Fruit fly (Drosophila melanogaster) whole organism, wandering third instar larva: Measurements from ENCODE around the gene ND-B14.5A.

Experiments used
- Abd-B ChIP-seq: fragments of >200 bp; optimal IDR thresholded peaks from 2 replicates; lab custom pipeline; 2017; ENCODE audit warnings: missing biosample characterization, missing genetic modification characterization
- CrebA ChIP-seq: fragments of 200-800 bp; sonication (Bioruptor generic); optimal IDR thresholded peaks from 2 replicates; lab custom pipeline; 2016; ENCODE audit warnings: missing biosample characterization, mild to moderate bottlenecking, missing genetic modification characterization, borderline replicate concordance
- HLH106 ChIP-seq: fragments of 200-800 bp; optimal IDR thresholded peaks from 3 replicates; lab custom pipeline; 2019; ENCODE audit warnings: missing biosample characterization, mild to moderate bottlenecking, missing genetic modification characterization, moderate library complexity
- Hnf4 ChIP-seq: fragments of 200-800 bp; sonication (Bioruptor generic); optimal IDR thresholded peaks from 2 replicates; lab custom pipeline; 2016; ENCODE audit warnings: missing biosample characterization, mild to moderate bottlenecking, missing genetic modification characterization
- Jra ChIP-seq: sonication (Bioruptor generic); optimal IDR thresholded peaks from 2 replicates; lab custom pipeline; 2016; ENCODE audit warnings: missing biosample characterization, missing genetic modification characterization
- Mio ChIP-seq: sonication (Bioruptor generic); optimal IDR thresholded peaks from 2 replicates; lab custom pipeline; 2016; ENCODE audit warnings: missing biosample characterization, missing genetic modification characterization
- OdsH ChIP-seq: fragments of 200-800 bp; sonication (Bioruptor generic); optimal IDR thresholded peaks from 2 replicates; lab custom pipeline; 2016; ENCODE audit warnings: missing biosample characterization, mild to moderate bottlenecking, missing genetic modification characterization
- Rel ChIP-seq, 2 experiments: fragments of 200-800 bp; sonication (Bioruptor generic) in 1 of 2; optimal IDR thresholded peaks; 2 replicates in 1 of 2; 3 replicates in 1 of 2; lab custom pipeline; 2016 to 2019; ENCODE audit warnings: mild to moderate bottlenecking in 2 of 2, missing biosample characterization in 2 of 2, missing genetic modification characterization in 2 of 2, moderate library complexity in 1 of 2
- Sp1 ChIP-seq: fragments of 200-800 bp; sonication (Bioruptor generic); optimal IDR thresholded peaks from 3 replicates; lab custom pipeline; 2019; ENCODE audit warnings: missing biosample characterization, mild to moderate bottlenecking, missing genetic modification characterization, moderate library complexity
- Vsx2 ChIP-seq: fragments of 200-300, 225-300 bp; sonication (Bioruptor generic); optimal IDR thresholded peaks from 2 replicates; lab custom pipeline; 2018; ENCODE audit warnings: missing biosample characterization, missing genetic modification characterization; ENCODE audit not compliant: partially characterized antibody
- br ChIP-seq: fragments of 200-800 bp; sonication (Bioruptor generic); optimal IDR thresholded peaks from 2 replicates; lab custom pipeline; 2016; ENCODE audit warnings: missing biosample characterization, missing genetic modification characterization
- dl ChIP-seq, 2 experiments: fragments of 175-275, 200-275 bp in 1 of 2; fragments of 200-275 bp in 1 of 2; sonication (Bioruptor generic); optimal IDR thresholded peaks; lab custom pipeline; 2018; ENCODE audit warnings: mild to moderate bottlenecking in 2 of 2, missing biosample characterization in 2 of 2, missing genetic modification characterization in 2 of 2, moderate library complexity in 2 of 2; ENCODE audit not compliant: partially characterized antibody in 2 of 2, insufficient read depth in 1 of 2
- dmrt93B ChIP-seq: fragments of 200-800 bp; sonication (Bioruptor generic); optimal IDR thresholded peaks from 2 replicates; lab custom pipeline; 2018; ENCODE audit warnings: missing biosample characterization, mild to moderate bottlenecking, missing genetic modification characterization
- dsf ChIP-seq: sonication (Bioruptor generic); optimal IDR thresholded peaks from 2 replicates; lab custom pipeline; 2016; ENCODE audit warnings: missing biosample characterization, missing genetic modification characterization, borderline replicate concordance
- ey ChIP-seq: fragments of 200-800 bp; sonication (Bioruptor generic); optimal IDR thresholded peaks from 2 replicates; lab custom pipeline; 2016; ENCODE audit warnings: missing biosample characterization, missing genetic modification characterization
- foxo ChIP-seq, 2 experiments: fragments of 200-800 bp; sonication (Bioruptor generic); optimal IDR thresholded peaks; 2 replicates in 1 of 2; 3 replicates in 1 of 2; lab custom pipeline; 2016 to 2017; ENCODE audit warnings: missing biosample characterization in 2 of 2, missing genetic modification characterization in 2 of 2
- fru ChIP-seq: fragments of 200-800 bp; sonication (Bioruptor generic); optimal IDR thresholded peaks from 3 replicates; lab custom pipeline; 2016; ENCODE audit warnings: missing biosample characterization, mild to moderate bottlenecking, missing genetic modification characterization
- h ChIP-seq: fragments of 200-800 bp; sonication (Bioruptor generic); optimal IDR thresholded peaks from 3 replicates; lab custom pipeline; 2016; ENCODE audit warnings: missing biosample characterization, mild to moderate bottlenecking, missing genetic modification characterization
- jim ChIP-seq: fragments of 175-275, 200-325 bp; sonication (Bioruptor generic); optimal IDR thresholded peaks from 2 replicates; lab custom pipeline; 2016; ENCODE audit warnings: missing biosample characterization, mild to moderate bottlenecking, missing genetic modification characterization
- lola ChIP-seq: fragments of >200 bp; optimal IDR thresholded peaks from 2 replicates; lab custom pipeline; 2017; ENCODE audit warnings: missing biosample characterization, missing genetic modification characterization
- pan ChIP-seq: fragments of >200 bp; optimal IDR thresholded peaks from 2 replicates; lab custom pipeline; 2017
- psq ChIP-seq: fragments of 200-800 bp; sonication (Bioruptor generic); optimal IDR thresholded peaks from 3 replicates; lab custom pipeline; 2017; ENCODE audit warnings: missing biosample characterization, mild to moderate bottlenecking, missing genetic modification characterization, moderate library complexity
- rgr ChIP-seq: fragments of 200-800 bp; sonication (Bioruptor generic); optimal IDR thresholded peaks from 3 replicates; lab custom pipeline; 2016; ENCODE audit warnings: missing biosample characterization, mild to moderate bottlenecking, missing genetic modification characterization
- sage ChIP-seq: fragments of 200-800 bp; sonication (Bioruptor generic); optimal IDR thresholded peaks from 2 replicates; lab custom pipeline; 2016; ENCODE audit warnings: missing biosample characterization, mild to moderate bottlenecking, missing genetic modification characterization
- sv ChIP-seq: fragments of 200-800 bp; sonication (Bioruptor generic); optimal IDR thresholded peaks from 3 replicates; lab custom pipeline; 2016; ENCODE audit warnings: missing biosample characterization, missing genetic modification characterization
- tai ChIP-seq: sonication (Bioruptor generic); optimal IDR thresholded peaks from 2 replicates; lab custom pipeline; 2016; ENCODE audit warnings: missing biosample characterization, missing genetic modification characterization
- woc ChIP-seq: sonication (Bioruptor generic); optimal IDR thresholded peaks from 2 replicates; lab custom pipeline; 2016; ENCODE audit warnings: missing biosample characterization, mild to moderate bottlenecking, missing genetic modification characterization

Gene ND-B14.5A

DNA sequence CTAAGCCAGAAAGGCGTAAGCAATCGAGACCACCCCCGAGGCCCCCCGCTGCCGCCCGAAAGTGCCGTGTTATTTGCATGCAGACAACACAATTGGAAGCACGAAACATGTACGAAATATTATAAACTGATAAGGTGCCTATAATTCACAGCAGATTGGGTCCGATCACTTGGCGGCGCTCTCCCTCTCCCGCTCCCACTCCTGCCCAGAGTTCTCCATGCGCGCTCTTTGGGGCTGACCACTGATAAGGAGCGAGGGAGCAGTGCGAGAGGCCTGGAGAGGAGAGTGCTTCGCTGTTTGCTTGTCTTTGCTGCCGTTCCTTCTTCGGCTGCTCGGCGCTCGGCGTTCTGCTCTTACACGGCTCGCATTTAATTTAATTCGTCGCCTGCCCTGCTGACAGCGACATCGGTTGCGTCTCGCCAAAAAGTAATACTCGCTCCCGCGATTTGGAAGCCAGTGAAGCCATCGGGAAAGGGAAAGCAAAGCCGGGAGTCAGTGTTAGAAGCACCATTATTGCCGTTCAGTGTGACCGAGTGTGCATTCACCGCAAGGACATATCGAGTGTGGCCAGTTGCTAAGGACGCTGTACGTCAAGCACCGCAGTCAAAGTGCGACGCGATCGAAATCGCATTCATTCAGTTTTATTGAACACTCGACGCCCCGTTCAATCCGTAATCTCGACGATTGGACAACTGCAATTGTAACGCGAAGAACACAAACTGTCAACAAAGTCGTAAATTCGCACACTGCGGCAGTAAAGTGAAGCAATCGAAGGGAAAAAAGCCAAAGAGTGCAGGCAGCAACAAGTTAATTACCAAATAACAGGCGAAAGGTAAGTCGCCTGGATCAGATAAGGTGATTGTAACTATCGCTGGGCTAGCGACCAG, 22.1 kb downstream of the ND-B14.5A start (continued):
- TF ChIP-seq CrebA (GFP tag; lab: Kevin White, UChicago), result no peak

DNA sequence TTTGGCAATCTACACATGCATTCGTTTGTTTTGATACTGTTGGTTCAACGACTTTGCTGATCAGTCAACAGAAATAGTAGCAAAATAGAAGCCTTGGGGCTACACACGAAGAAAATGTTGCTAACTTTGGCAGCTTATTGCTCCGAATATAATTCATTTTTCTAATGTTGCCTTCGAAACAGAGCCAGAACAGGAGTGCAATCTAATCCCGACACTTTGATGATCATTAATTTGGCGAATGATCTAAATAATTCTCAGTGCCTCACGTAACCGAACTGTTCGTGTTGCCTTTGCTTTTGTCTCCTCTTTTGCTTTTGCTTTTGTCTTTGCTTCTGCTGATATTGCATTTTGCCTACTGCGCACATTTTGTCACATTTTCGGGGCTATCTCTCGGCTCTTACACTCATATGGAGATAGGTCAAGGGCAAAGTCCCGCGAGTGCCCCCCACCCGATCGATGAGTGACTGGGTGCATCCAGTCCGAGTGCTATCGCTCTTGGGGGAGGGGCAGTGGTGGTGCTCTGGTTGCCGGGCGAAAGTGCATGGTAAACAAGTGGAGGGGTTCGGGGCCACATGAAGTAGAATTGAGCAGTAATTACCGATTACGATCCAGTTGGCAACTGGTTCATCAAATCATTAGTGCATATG, 23.9 kb downstream of the ND-B14.5A start:
- peak; percentile 70 for TF ChIP-seq Sp1 (GFP tag; lab: Kevin White, UChicago)
- TF ChIP-seq dsf (GFP tag; lab: Kevin White, UChicago), result no peak
- TF ChIP-seq Hnf4 (GFP tag; lab: Kevin White, UChicago), result peak; percentile 71
- TF ChIP-seq pan (lab: Kevin White, UChicago), result no peak
- peak; percentile 32 for TF ChIP-seq sage (GFP tag; lab: Kevin White, UChicago)
- no peak for TF ChIP-seq Rel (GFP tag; optimal IDR thresholded peaks at IDR 0.05; lab: Kevin White, UChicago)
- TF ChIP-seq Rel (tag; optimal IDR thresholded peaks at IDR 0.05; lab: Kevin White, UChicago), result peak; percentile 63
- TF ChIP-seq sv (GFP tag; lab: Kevin White, UChicago), result no peak
- TF ChIP-seq dl (GFP tag; optimal IDR thresholded peaks at IDR 0.05; lab: Kevin White, UChicago; ENCODE audit: insufficient read depth in 1 of 2, partially characterized antibody in 2 of 2), result no peak
- peak; percentile 85 for TF ChIP-seq ey (GFP tag; lab: Kevin White, UChicago)
- TF ChIP-seq dmrt93B (GFP tag; lab: Kevin White, UChicago), result peak; percentile 52
- TF ChIP-seq h, result peak; percentile 87
- no peak for TF ChIP-seq jim
- peak; percentile 58 for TF ChIP-seq fru (GFP tag; lab: Kevin White, UChicago)
- peak; percentile 81 for TF ChIP-seq br (GFP tag; lab: Kevin White, UChicago)
- peak; percentile 66 for TF ChIP-seq psq (GFP tag; lab: Kevin White, UChicago)
- no peak for TF ChIP-seq lola
- peak; percentile 75 for TF ChIP-seq OdsH
- no peak for TF ChIP-seq tai (GFP tag; lab: Kevin White, UChicago)
- peak; percentile 18 for TF ChIP-seq woc (GFP tag; lab: Kevin White, UChicago)
- TF ChIP-seq Abd-B (GFP tag; lab: Kevin White, UChicago), result no peak
- no peak for TF ChIP-seq Vsx2
- peak in 1 of 2 experiments; percentile 78 for TF ChIP-seq foxo (GFP tag; optimal IDR thresholded peaks at IDR 0.05; lab: Kevin White, UChicago)
- TF ChIP-seq rgr, result peak; percentile 82
- TF ChIP-seq HLH106 (tag; lab: Kevin White, UChicago), result peak; percentile 73
- TF ChIP-seq Jra, result no peak

DNA sequence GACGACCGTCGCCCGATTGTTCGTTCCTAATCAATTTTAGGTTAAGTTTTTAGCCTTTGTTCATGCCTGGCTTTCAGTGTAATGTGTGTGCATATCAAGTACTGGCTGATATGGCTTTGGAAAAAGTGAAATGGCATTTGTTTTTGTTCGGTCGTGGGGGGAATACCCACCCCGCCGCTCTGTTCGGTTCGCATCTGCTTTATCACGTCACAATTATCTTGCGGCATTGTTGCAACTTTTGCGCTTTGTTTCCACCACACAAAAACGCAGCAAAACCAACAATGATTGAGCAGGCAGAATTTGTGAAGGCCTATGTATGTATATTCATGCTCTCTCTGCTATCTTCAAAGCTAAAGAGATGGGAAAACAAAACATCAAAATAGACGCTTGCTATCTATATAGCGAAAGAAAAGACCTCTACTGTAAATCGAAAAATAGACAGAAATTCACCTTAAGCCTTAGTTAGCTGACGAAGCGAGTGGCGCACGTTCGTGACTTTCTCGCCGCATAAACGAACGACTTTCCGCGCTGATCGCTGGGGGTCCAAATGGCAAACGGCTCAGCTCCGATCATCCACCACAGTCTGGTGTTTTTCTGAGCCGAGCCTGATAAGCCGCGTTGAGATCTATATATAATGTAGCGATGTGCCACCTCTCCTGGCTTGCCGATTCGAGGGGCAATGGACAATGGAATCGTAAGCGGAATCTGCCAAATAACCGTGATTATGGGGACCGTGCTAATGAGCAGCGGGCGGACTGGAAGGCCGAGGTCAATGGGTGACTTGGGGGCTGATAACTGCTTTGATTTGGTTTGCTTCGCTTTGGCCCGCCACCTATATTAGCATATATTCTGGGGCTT, 25.3 kb downstream of the ND-B14.5A start:
- TF ChIP-seq Mio (GFP tag; lab: Kevin White, UChicago) (no peak), HLH106 (tag; lab: Kevin White, UChicago) (peak; percentile 3), h (peak; percentile 33), Sp1 (GFP tag; lab: Kevin White, UChicago) (peak; percentile 28), dl (GFP tag; optimal IDR thresholded peaks at IDR 0.05; lab: Kevin White, UChicago; ENCODE audit: insufficient read depth in 1 of 2, partially characterized antibody in 2 of 2) (no peak), Rel (GFP tag; optimal IDR thresholded peaks at IDR 0.05; lab: Kevin White, UChicago) (no peak), Rel (tag; optimal IDR thresholded peaks at IDR 0.05; lab: Kevin White, UChicago) (peak; percentile 97), fru (GFP tag; lab: Kevin White, UChicago) (peak; percentile 17), br (GFP tag; lab: Kevin White, UChicago) (peak; percentile 19)
- TF ChIP-seq, all 38 proteins: peak for 6

DNA sequence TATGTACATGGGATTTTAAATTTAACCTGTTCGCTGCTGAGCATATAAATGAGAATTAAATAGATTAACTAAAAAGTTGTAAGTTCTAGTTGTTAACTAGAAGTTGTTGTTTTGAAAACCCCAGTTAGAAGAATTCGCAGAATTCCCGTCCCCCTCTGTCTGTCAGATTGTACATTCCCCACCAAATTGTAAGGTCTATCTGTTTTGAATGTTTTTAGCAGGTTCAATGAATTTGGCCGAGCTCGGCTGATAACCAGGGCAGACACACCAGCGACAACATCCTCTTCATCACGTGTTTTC, 25.9 kb downstream of the ND-B14.5A start:
- TF ChIP-seq ey (GFP tag; lab: Kevin White, UChicago) (no peak), Rel (GFP tag; optimal IDR thresholded peaks at IDR 0.05; lab: Kevin White, UChicago) (no peak), Rel (tag; optimal IDR thresholded peaks at IDR 0.05; lab: Kevin White, UChicago) (peak; percentile 50)
